Fruit fly (Drosophila melanogaster) whole organism, embryonic: Measurements from ENCODE around the gene Tcs3.
A peak's percentile ranks its signal among the peaks of the same experiment; 100 is the strongest.

Experiments
- Atf6 ChIP-seq: fragments of 200-800 bp; sonication (Bioruptor generic); IDR thresholded peaks from 2 replicates; pipeline ENCODE4 v1.3.6; 2022; ENCODE audit warnings: missing biosample characterization, missing genetic modification characterization
- BEAF-32 ChIP-seq: fragments of 200-800 bp; sonication (Bioruptor generic); optimal IDR thresholded peaks from 3 replicates; lab custom pipeline; 2017; ENCODE audit warnings: missing biosample characterization, missing genetic modification characterization, mild to moderate bottlenecking, moderate library complexity, missing genetic modification reagents
- Bgb ChIP-seq: fragments of 200-800 bp; sonication (Bioruptor generic); IDR thresholded peaks from 2 replicates; pipeline ENCODE4 v1.3.6; 2022; ENCODE audit warnings: missing biosample characterization, missing genetic modification characterization; ENCODE audit not compliant: partially characterized antibody
- CG12236 ChIP-seq: fragments of 200-800 bp; sonication (Bioruptor generic); optimal IDR thresholded peaks from 2 replicates; lab custom pipeline; 2016; ENCODE audit warnings: missing biosample characterization, missing genetic modification characterization
- CG14710 ChIP-seq: fragments of 200-800 bp; sonication (Bioruptor generic); optimal IDR thresholded peaks from 3 replicates; lab custom pipeline; 2019; ENCODE audit warnings: missing biosample characterization, mild to moderate bottlenecking, missing genetic modification characterization, moderate library complexity
- CG15269 ChIP-seq: fragments of 200-800 bp; sonication (Bioruptor generic); optimal IDR thresholded peaks from 2 replicates; lab custom pipeline; 2018; ENCODE audit warnings: missing biosample characterization, mild to moderate bottlenecking, missing genetic modification characterization, moderate library complexity
- CG17328 ChIP-seq: fragments of 200-800 bp; sonication (Bioruptor generic); IDR thresholded peaks from 2 replicates; pipeline ENCODE4 v1.3.6; 2022; ENCODE audit warnings: missing biosample characterization, missing genetic modification characterization
- CG17385 ChIP-seq: fragments of 200-800 bp; sonication (Bioruptor generic); optimal IDR thresholded peaks from 3 replicates; lab custom pipeline; 2018; ENCODE audit warnings: missing biosample characterization, mild to moderate bottlenecking, missing genetic modification characterization
- CG17612 ChIP-seq: fragments of 200-800 bp; sonication (Bioruptor generic); IDR thresholded peaks from 2 replicates; pipeline ENCODE4 v1.3.6; 2022; ENCODE audit warnings: missing biosample characterization, missing genetic modification characterization
- CG17829 ChIP-seq: fragments of 200-800 bp; optimal IDR thresholded peaks from 2 replicates; lab custom pipeline; 2019; ENCODE audit warnings: missing biosample characterization, mild to moderate bottlenecking, missing genetic modification characterization, moderate library complexity
- CG18011 ChIP-seq: fragments of 200-800 bp; sonication (Bioruptor generic); optimal IDR thresholded peaks from 2 replicates; lab custom pipeline; 2017; ENCODE audit warnings: missing biosample characterization, missing genetic modification characterization, mild to moderate bottlenecking, moderate library complexity, missing genotype
- CG2889 ChIP-seq: fragments of 200-800 bp; sonication (Bioruptor generic); IDR thresholded peaks from 3 replicates; pipeline ENCODE4 v1.3.6; 2022; ENCODE audit warnings: missing biosample characterization, missing genetic modification characterization
- CG31365 ChIP-seq: fragments of 200-800 bp; sonication (Bioruptor generic); optimal IDR thresholded peaks from 2 replicates; lab custom pipeline; 2018; ENCODE audit warnings: missing biosample characterization, mild to moderate bottlenecking, missing genetic modification characterization
- CG32532 ChIP-seq: fragments of 200-800 bp; sonication (Bioruptor generic); IDR thresholded peaks from 2 replicates; pipeline ENCODE4 v1.3.6; 2022; ENCODE audit warnings: missing biosample characterization, missing genetic modification characterization
- CG33213 ChIP-seq: fragments of 200-800 bp; sonication (Bioruptor generic); optimal IDR thresholded peaks from 3 replicates; lab custom pipeline; 2016; ENCODE audit warnings: missing biosample characterization, missing genetic modification characterization
- CG4820 ChIP-seq: fragments of 200-800 bp; sonication (Bioruptor generic); optimal IDR thresholded peaks from 3 replicates; lab custom pipeline; 2016; ENCODE audit warnings: missing biosample characterization, missing genetic modification characterization
- CG6689 ChIP-seq: fragments of 200-800 bp; sonication (Bioruptor generic); IDR thresholded peaks from 2 replicates; pipeline ENCODE4 v1.3.6; 2022; ENCODE audit warnings: missing biosample characterization, missing genetic modification characterization
- CG7987 ChIP-seq: fragments of 200-800 bp; sonication (Bioruptor generic); optimal IDR thresholded peaks from 2 replicates; lab custom pipeline; 2018; ENCODE audit warnings: missing biosample characterization, mild to moderate bottlenecking, missing genetic modification characterization, moderate library complexity
- CG8924 ChIP-seq: fragments of 200-800 bp; optimal IDR thresholded peaks from 3 replicates; lab custom pipeline; 2019; ENCODE audit warnings: missing biosample characterization, mild to moderate bottlenecking, missing genetic modification characterization, moderate library complexity
- CG9727 ChIP-seq: fragments of 200-800 bp; sonication (Bioruptor generic); optimal IDR thresholded peaks from 3 replicates; lab custom pipeline; 2017; ENCODE audit warnings: missing biosample characterization, mild to moderate bottlenecking, missing genetic modification characterization
- CHES-1-like ChIP-seq: fragments of 200-800 bp; sonication (Bioruptor generic); optimal IDR thresholded peaks from 2 replicates; lab custom pipeline; 2016; ENCODE audit warnings: missing biosample characterization, missing genetic modification characterization
- Chrac-16 ChIP-seq: fragments of 200-800 bp; sonication (Bioruptor generic); optimal IDR thresholded peaks from 3 replicates; lab custom pipeline; 2016; ENCODE audit warnings: missing biosample characterization, missing genetic modification characterization
- Dek ChIP-seq: fragments of 200-800 bp; sonication (Bioruptor generic); optimal IDR thresholded peaks from 3 replicates; lab custom pipeline; 2019; ENCODE audit warnings: missing biosample characterization, mild to moderate bottlenecking, missing genetic modification characterization, moderate library complexity
- Dip3 ChIP-seq: fragments of 200-800 bp; sonication (Bioruptor generic); optimal IDR thresholded peaks from 3 replicates; lab custom pipeline; 2016; ENCODE audit warnings: missing biosample characterization, missing genetic modification characterization
- HLH4C ChIP-seq: fragments of 200-800 bp; sonication (Bioruptor generic); IDR thresholded peaks from 3 replicates; pipeline ENCODE4 v1.3.6; 2022; ENCODE audit warnings: missing biosample characterization, missing genetic modification characterization; ENCODE audit not compliant: partially characterized antibody
- Hey ChIP-seq: fragments of 200-800 bp; sonication (Bioruptor generic); optimal IDR thresholded peaks from 3 replicates; lab custom pipeline; 2018; ENCODE audit warnings: missing biosample characterization, mild to moderate bottlenecking, missing genetic modification characterization
- Hmr ChIP-seq: fragments of 200-800 bp; sonication (Bioruptor generic); optimal IDR thresholded peaks from 3 replicates; lab custom pipeline; 2017; ENCODE audit warnings: mild to moderate bottlenecking, missing biosample characterization, missing genetic modification reagents, missing genetic modification characterization
- Meics ChIP-seq: fragments of 200-800 bp; sonication (Bioruptor generic); optimal IDR thresholded peaks from 2 replicates; lab custom pipeline; 2017; ENCODE audit warnings: missing biosample characterization, mild to moderate bottlenecking, missing genetic modification characterization
- NC2β ChIP-seq: fragments of 200-800 bp; sonication (Bioruptor generic); optimal IDR thresholded peaks from 2 replicates; lab custom pipeline; 2016; ENCODE audit warnings: missing biosample characterization, missing genetic modification characterization
- NFAT ChIP-seq: fragments of 200-800 bp; sonication (Bioruptor generic); IDR thresholded peaks from 2 replicates; pipeline ENCODE4 v1.3.6; 2022; ENCODE audit warnings: missing biosample characterization, missing genetic modification characterization
- Side ChIP-seq: fragments of 200-800 bp; sonication (Bioruptor generic); optimal IDR thresholded peaks from 2 replicates; lab custom pipeline; 2016; ENCODE audit warnings: missing biosample characterization, missing genetic modification characterization
- abd-A ChIP-seq: fragments of 200-800 bp; sonication (Bioruptor generic); optimal IDR thresholded peaks from 3 replicates; lab custom pipeline; 2019; ENCODE audit warnings: missing biosample characterization, mild to moderate bottlenecking, missing genetic modification characterization, moderate library complexity
- crp ChIP-seq, 2 experiments: fragments of 200-800 bp; sonication (Bioruptor generic); optimal IDR thresholded peaks; 2 replicates in 1 of 2; 3 replicates in 1 of 2; lab custom pipeline; 2017; ENCODE audit warnings: missing biosample characterization in 2 of 2, missing genetic modification characterization in 2 of 2, mild to moderate bottlenecking in 1 of 2, moderate library complexity in 1 of 2
- ewg ChIP-seq: fragments of 200-800 bp; sonication (Bioruptor generic); optimal IDR thresholded peaks from 3 replicates; lab custom pipeline; 2017; ENCODE audit warnings: mild to moderate bottlenecking, missing biosample characterization, missing genetic modification reagents, missing genetic modification characterization
- fd102C ChIP-seq: fragments of 200-800 bp; sonication (Bioruptor generic); optimal IDR thresholded peaks from 2 replicates; lab custom pipeline; 2018; ENCODE audit warnings: missing biosample characterization, mild to moderate bottlenecking, missing genetic modification characterization, moderate library complexity
- fru ChIP-seq: fragments of >200 bp; optimal IDR thresholded peaks from 2 replicates; lab custom pipeline; 2017
- hb ChIP-seq: fragments of 200-800 bp; sonication (Bioruptor generic); IDR thresholded peaks from 3 replicates; pipeline ENCODE4 v1.3.6; 2022; ENCODE audit warnings: missing biosample characterization, missing genetic modification characterization; ENCODE audit not compliant: partially characterized antibody
- ind ChIP-seq: fragments of 200-800 bp; sonication (Bioruptor generic); optimal IDR thresholded peaks from 3 replicates; lab custom pipeline; 2016; ENCODE audit warnings: missing biosample characterization, missing genetic modification characterization
- ken ChIP-seq: fragments of 200-800 bp; sonication (Bioruptor generic); IDR thresholded peaks from 3 replicates; pipeline ENCODE4 v1.3.6; 2022; ENCODE audit warnings: missing biosample characterization, missing genetic modification characterization
- kni ChIP-seq: fragments of 200-800 bp; sonication (Bioruptor generic); optimal IDR thresholded peaks from 3 replicates; lab custom pipeline; 2017; ENCODE audit warnings: mild to moderate bottlenecking, missing biosample characterization, missing genetic modification reagents, missing genetic modification characterization
- mam ChIP-seq: fragments of 200-800 bp; sonication (Bioruptor generic); optimal IDR thresholded peaks from 3 replicates; lab custom pipeline; 2016; ENCODE audit warnings: missing biosample characterization, missing genetic modification characterization
- nau ChIP-seq: fragments of 200-800 bp; sonication (Bioruptor generic); optimal IDR thresholded peaks from 3 replicates; lab custom pipeline; 2017; ENCODE audit warnings: missing biosample characterization, mild to moderate bottlenecking, missing genetic modification characterization, missing genetic modification reagents
- sc ChIP-seq, 3 experiments: fragments of >200 bp in 2 of 3; fragments of 200-800 bp in 1 of 3; sonication (Bioruptor generic) in 1 of 3; optimal IDR thresholded peaks; 2 replicates in 2 of 3; 3 replicates in 1 of 3; lab custom pipeline; 2017; ENCODE audit warnings: mild to moderate bottlenecking in 1 of 3, missing biosample characterization in 1 of 3, missing genetic modification characterization in 1 of 3, missing genetic modification reagents in 1 of 3
- sens ChIP-seq: fragments of 200-800 bp; sonication (Bioruptor generic); peaks from one replicate; lab custom pipeline; 2016; ENCODE audit warnings: missing biosample characterization, missing genetic modification characterization
- ssp ChIP-seq: fragments of 200-800 bp; sonication (Bioruptor generic); IDR thresholded peaks from 2 replicates; pipeline ENCODE4 v1.3.6; 2022; ENCODE audit warnings: missing biosample characterization, missing genetic modification characterization
- tin ChIP-seq: fragments of 200-800 bp; sonication (Bioruptor generic); optimal IDR thresholded peaks from 3 replicates; lab custom pipeline; 2016; ENCODE audit warnings: missing biosample characterization, missing genetic modification characterization
- trh ChIP-seq: fragments of 200-800 bp; sonication (Bioruptor generic); optimal IDR thresholded peaks from 2 replicates; lab custom pipeline; 2016; ENCODE audit warnings: missing biosample characterization, missing genetic modification characterization
- wek ChIP-seq: fragments of 200-800 bp; sonication (Bioruptor generic); optimal IDR thresholded peaks from 3 replicates; lab custom pipeline; 2018; ENCODE audit warnings: missing biosample characterization, mild to moderate bottlenecking, missing genetic modification characterization, moderate library complexity
- zf30C ChIP-seq: fragments of 200-800 bp; sonication (Bioruptor generic); optimal IDR thresholded peaks from 3 replicates; lab custom pipeline; 2018; ENCODE audit warnings: missing biosample characterization, mild to moderate bottlenecking, missing genetic modification characterization
- zfh1 ChIP-seq: fragments of 200-800 bp; sonication (Bioruptor generic); IDR thresholded peaks from 3 replicates; pipeline ENCODE4 v1.3.6; 2022; ENCODE audit warnings: missing biosample characterization, missing genetic modification characterization

The Tcs3 gene

DNA sequence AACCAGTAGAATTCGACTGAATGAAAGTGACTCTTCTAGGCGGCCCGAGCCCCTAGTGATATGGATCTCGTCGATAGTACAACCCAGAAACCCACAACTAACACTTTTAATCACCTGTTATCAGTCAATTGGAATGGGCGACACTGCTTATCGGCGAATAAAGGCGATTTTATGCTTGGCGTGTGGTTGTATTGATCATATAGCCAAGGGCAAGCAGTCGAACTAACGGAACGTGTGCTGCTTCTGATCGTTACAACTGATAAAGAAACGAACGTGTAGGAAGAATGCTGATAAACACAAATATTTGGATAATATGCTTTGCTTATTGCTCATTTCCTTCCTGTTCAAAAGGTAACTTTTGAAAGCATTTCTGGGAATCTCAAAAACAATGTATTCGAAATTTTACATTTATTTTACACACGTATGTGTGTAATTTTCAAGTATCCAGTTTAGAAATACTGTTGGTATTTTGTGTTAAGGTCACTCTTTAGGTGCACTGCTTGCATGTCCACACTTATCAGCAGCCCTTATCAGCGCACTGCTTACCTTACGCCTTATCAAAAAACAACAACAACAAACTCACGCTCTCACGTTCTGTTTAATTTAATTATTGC lies 29.5 kb downstream of the Tcs3 start, which contains the start of gene Agpat4 (continued):
- peak; percentile 60 for TF ChIP-seq sens (GFP tag; lab: Kevin White, UChicago)
- no peak for TF ChIP-seq fru
- no peak for TF ChIP-seq fd102C (GFP tag; lab: Kevin White, UChicago)
- no peak for TF ChIP-seq sc (optimal IDR thresholded peaks at IDR 0.05; lab: Kevin White, UChicago)
- TF ChIP-seq sc (GFP tag; optimal IDR thresholded peaks at IDR 0.05; lab: Kevin White, UChicago): no peak
- peak; percentile 10 for TF ChIP-seq CG33213 (GFP tag; lab: Kevin White, UChicago)
- TF ChIP-seq tin: no peak
- TF ChIP-seq mam: no peak
- TF ChIP-seq Hmr (GFP tag; lab: Kevin White, UChicago): peak; percentile 34
- TF ChIP-seq nau: no peak
- no peak for TF ChIP-seq CG6689 (GFP tag; lab: Robert Waterston, UW)
- no peak for TF ChIP-seq CG8924 (tag; lab: Kevin White, UChicago)
- TF ChIP-seq CG2889 (GFP tag; lab: Robert Waterston, UW): no peak
- TF ChIP-seq Side (GFP tag; lab: Kevin White, UChicago): no peak
- TF ChIP-seq Bgb (GFP tag; lab: Robert Waterston, UW): peak; percentile 50
- peak; percentile 29 for TF ChIP-seq BEAF-32 (GFP tag; lab: Kevin White, UChicago)
- peak; percentile 34 for TF ChIP-seq Hey (tag; lab: Kevin White, UChicago)
- TF ChIP-seq CG18011 (GFP tag; lab: Kevin White, UChicago): no peak
- TF ChIP-seq Atf6 (GFP tag; lab: Robert Waterston, UW): 0 out of 2 replicates have a peak, but pooled peaks have one; percentile 6
- no peak for TF ChIP-seq CG7987 (GFP tag; lab: Kevin White, UChicago)
- peak; percentile 4 for TF ChIP-seq CHES-1-like
- peak; percentile 99 for TF ChIP-seq CG31365
- peak; percentile 7 for TF ChIP-seq CG17829 (tag; lab: Kevin White, UChicago)
- no peak for TF ChIP-seq zfh1 (GFP tag; lab: Robert Waterston, UW)
- no peak for TF ChIP-seq CG4820
- no peak for TF ChIP-seq CG17385 (GFP tag; lab: Kevin White, UChicago)
- no peak for TF ChIP-seq ken (GFP tag; lab: Robert Waterston, UW)
- no peak for TF ChIP-seq hb (GFP tag; lab: Robert Waterston, UW)
- peak; percentile 26 for TF ChIP-seq CG14710 (tag; lab: Kevin White, UChicago)
- no peak for TF ChIP-seq trh (GFP tag; lab: Kevin White, UChicago)
- peak in 1 of 2 experiments; percentile 74 for TF ChIP-seq crp (GFP tag; optimal IDR thresholded peaks at IDR 0.05; lab: Kevin White, UChicago)
- TF ChIP-seq NC2β (GFP tag; lab: Kevin White, UChicago): no peak
- TF ChIP-seq Dek: peak; percentile 28
- TF ChIP-seq zf30C (GFP tag; lab: Kevin White, UChicago): no peak
- TF ChIP-seq wek (GFP tag; lab: Kevin White, UChicago): peak; percentile 89
- TF ChIP-seq CG15269 (tag; lab: Kevin White, UChicago): no peak
- TF ChIP-seq Dip3 (GFP tag; lab: Kevin White, UChicago): no peak
- no peak for TF ChIP-seq CG17612 (GFP tag; lab: Robert Waterston, UW)
- TF ChIP-seq abd-A (tag; lab: Kevin White, UChicago): no peak
- TF ChIP-seq ssp (GFP tag; lab: Robert Waterston, UW): peak; percentile 67
- TF ChIP-seq Chrac-16: no peak
- no peak for TF ChIP-seq Meics (GFP tag; lab: Kevin White, UChicago)
- peak; percentile 55; the same call in 1 of the 3 replicates for TF ChIP-seq HLH4C (GFP tag; lab: Robert Waterston, UW)
- TF ChIP-seq ind: no peak
- TF ChIP-seq ewg (GFP tag; lab: Kevin White, UChicago): no peak
- no peak for TF ChIP-seq CG17328
- no peak for TF ChIP-seq NFAT
- TF ChIP-seq kni (GFP tag; lab: Kevin White, UChicago): peak; percentile 14
- TF ChIP-seq CG32532 (GFP tag; lab: Robert Waterston, UW): peak; percentile 32; the same call in 1 of the 2 replicates
- TF ChIP-seq CG12236 (GFP tag; lab: Kevin White, UChicago): no peak
- no peak for TF ChIP-seq CG9727 (GFP tag; lab: Kevin White, UChicago)
